Worm (Caenorhabditis elegans) whole organism, L1 larva: ENCODE data around the gene str-19.

Experiments
- aha-1 ChIP-seq: fragments of 150-350 bp; optimal IDR thresholded peaks from 2 replicates; lab custom pipeline; 2014; ENCODE audit warnings: missing biosample characterization, missing genetic modification characterization
- dsc-1 ChIP-seq: sonication (generic microtip); optimal IDR thresholded peaks from 2 replicates; lab custom pipeline; 2016; ENCODE audit warnings: mild to moderate bottlenecking, missing genetic modification characterization, missing compliant biosample characterization
- egl-13 ChIP-seq: sonication (generic microtip); optimal IDR thresholded peaks from 2 replicates; lab custom pipeline; 2016; ENCODE audit warnings: missing genotype, missing genetic modification reagents, missing genetic modification characterization, missing compliant biosample characterization
- fkh-8 ChIP-seq: sonication (generic microtip); optimal IDR thresholded peaks from 2 replicates; lab custom pipeline; 2016; ENCODE audit warnings: mild to moderate bottlenecking, missing genetic modification characterization, missing compliant biosample characterization
- lin-13 ChIP-seq: fragments of 150-350 bp; optimal IDR thresholded peaks from 2 replicates; lab custom pipeline; 2014; ENCODE audit warnings: missing biosample characterization, missing genetic modification reagents, missing genetic modification characterization
- lin-39 ChIP-seq: fragments of 150-350 bp; optimal IDR thresholded peaks from 2 replicates; lab custom pipeline; 2014; ENCODE audit warnings: missing biosample characterization, missing genetic modification reagents, missing genetic modification characterization
- mdl-1 ChIP-seq, 2 experiments: fragments of 150-350 bp; optimal IDR thresholded peaks; 2 replicates each; lab custom pipeline; 2014 to 2017; ENCODE audit warnings: missing biosample characterization in 2 of 2, missing genetic modification characterization in 2 of 2, inconsistent platforms in 1 of 2
- nhr-11 ChIP-seq: fragments of 150-350 bp; optimal IDR thresholded peaks from 2 replicates; lab custom pipeline; 2014; ENCODE audit warnings: missing biosample characterization, missing genetic modification characterization
- snpc-4 ChIP-seq: fragments of 150-350 bp; optimal IDR thresholded peaks from 2 replicates; lab custom pipeline; 2014; ENCODE audit warnings: missing biosample characterization, missing genetic modification characterization
- unc-62 ChIP-seq: fragments of 150-350 bp; optimal IDR thresholded peaks from 2 replicates; lab custom pipeline; 2014; ENCODE audit warnings: missing biosample characterization, missing genetic modification reagents, missing genetic modification characterization

- no peak for TF ChIP-seq egl-13 (tag; lab: Kevin White, UChicago)
- no peak for TF ChIP-seq fkh-8
- TF ChIP-seq mdl-1 (tag; optimal IDR thresholded peaks at IDR 0.05; lab: Kevin White, UChicago): no peak
- no peak for TF ChIP-seq snpc-4
- no peak for TF ChIP-seq aha-1 (tag; lab: Kevin White, UChicago)
- TF ChIP-seq unc-62 (GFP tag; lab: Kevin White, UChicago): no peak
- TF ChIP-seq nhr-11 (tag; lab: Kevin White, UChicago): no peak
- TF ChIP-seq lin-39 (tag; lab: Kevin White, UChicago): no peak
- TF ChIP-seq dsc-1 (tag; lab: Kevin White, UChicago): no peak
- TF ChIP-seq lin-13 (GFP tag; lab: Kevin White, UChicago): no peak
Measured at ce11 chrV:15730459-15730858, 13.8 kb downstream of the str-19 start, which contains the start of gene Y6E2A.10.
